Worm (Caenorhabditis elegans) whole organism, L3 larva: ENCODE results near the gene ndx-3.

Experiments used
- R02D3.7 ChIP-seq: fragments of 150-350 bp; optimal IDR thresholded peaks from 2 replicates; lab custom pipeline; 2014; ENCODE audit warnings: missing biosample characterization, missing genetic modification characterization
- aly-2 ChIP-seq: fragments of 150-350 bp; optimal IDR thresholded peaks from 2 replicates; lab custom pipeline; 2014; ENCODE audit warnings: missing biosample characterization, missing genetic modification characterization
- egl-27 ChIP-seq: sonication (generic microtip); optimal IDR thresholded peaks from 4 replicates; lab custom pipeline; 2017; ENCODE audit warnings: missing biosample characterization, missing genetic modification reagents, missing genetic modification characterization
- fkh-10 ChIP-seq: sonication (generic microtip); optimal IDR thresholded peaks from 2 replicates; lab custom pipeline; 2017; ENCODE audit warnings: missing biosample characterization, missing genetic modification reagents, missing genetic modification characterization
- mdl-1 ChIP-seq: fragments of 150-350 bp; optimal IDR thresholded peaks from 2 replicates; lab custom pipeline; 2014; ENCODE audit warnings: missing biosample characterization, missing genetic modification characterization
- nhr-11 ChIP-seq: fragments of 150-350 bp; optimal IDR thresholded peaks from 2 replicates; lab custom pipeline; 2014; ENCODE audit warnings: missing biosample characterization, missing genetic modification characterization
- nhr-12 ChIP-seq: fragments of 150-350 bp; optimal IDR thresholded peaks from 2 replicates; lab custom pipeline; 2014; ENCODE audit warnings: missing biosample characterization, missing genetic modification characterization
- nhr-237 ChIP-seq: fragments of 150-350 bp; optimal IDR thresholded peaks from 2 replicates; lab custom pipeline; 2014; ENCODE audit warnings: missing biosample characterization, missing genetic modification characterization
- nhr-77 ChIP-seq: fragments of 150-350 bp; optimal IDR thresholded peaks from 2 replicates; lab custom pipeline; 2014; ENCODE audit warnings: missing biosample characterization, missing genetic modification characterization
- ztf-11 ChIP-seq: fragments of 150-350 bp; optimal IDR thresholded peaks from 2 replicates; lab custom pipeline; 2014; ENCODE audit warnings: missing biosample characterization, missing genetic modification characterization
- ztf-4 ChIP-seq: fragments of 150-350 bp; optimal IDR thresholded peaks from 2 replicates; lab custom pipeline; 2014; ENCODE audit warnings: missing biosample characterization, missing genetic modification characterization

- TF ChIP-seq R02D3.7 (tag; lab: Kevin White, UChicago) (no peak), mdl-1 (tag; lab: Kevin White, UChicago) (no peak), nhr-11 (no peak), fkh-10 (GFP tag; lab: Kevin White, UChicago) (no peak), nhr-12 (no peak), ztf-4 (tag; lab: Kevin White, UChicago) (no peak), nhr-77 (tag; lab: Kevin White, UChicago) (no peak), nhr-237 (no peak), aly-2 (tag; lab: Kevin White, UChicago) (no peak), ztf-11 (no peak), egl-27 (tag; lab: Kevin White, UChicago) (no peak)
These were observed 50.3 kb downstream of the ndx-3 start, which contains the start of gene F59A6.10 for ce11 chrII:5003660-5004059.
